Fruit fly (Drosophila melanogaster) whole organism, embryonic: ENCODE data around the gene Pc.
A peak's percentile ranks its signal among the peaks of the same experiment; 100 is the strongest.

Experiments
- Aef1 ChIP-seq: fragments of 200-800 bp; sonication (Bioruptor generic); IDR thresholded peaks from 3 replicates; pipeline ENCODE4 v1.3.6; 2022; ENCODE audit warnings: missing biosample characterization, missing genetic modification characterization
- CG10979 ChIP-seq: fragments of 200-800 bp; sonication (Bioruptor generic); optimal IDR thresholded peaks from 2 replicates; lab custom pipeline; 2018; ENCODE audit warnings: missing biosample characterization, mild to moderate bottlenecking, missing genetic modification characterization, moderate library complexity
- CG11093 ChIP-seq: fragments of 200-800 bp; sonication (Bioruptor generic); IDR thresholded peaks from 3 replicates; pipeline ENCODE4 v1.3.6; 2022; ENCODE audit warnings: missing biosample characterization, missing genetic modification characterization
- CG11723 ChIP-seq: fragments of 200-800 bp; sonication (Bioruptor generic); optimal IDR thresholded peaks from 2 replicates; lab custom pipeline; 2017; ENCODE audit warnings: missing biosample characterization, mild to moderate bottlenecking, missing genetic modification characterization
- CG12236 ChIP-seq: fragments of 200-800 bp; sonication (Bioruptor generic); optimal IDR thresholded peaks from 2 replicates; lab custom pipeline; 2016; ENCODE audit warnings: missing biosample characterization, missing genetic modification characterization
- CG12769 ChIP-seq: fragments of 200-800 bp; sonication (Bioruptor generic); optimal IDR thresholded peaks from 2 replicates; lab custom pipeline; 2019; ENCODE audit warnings: missing biosample characterization, mild to moderate bottlenecking, missing genetic modification characterization, moderate library complexity
- CG13894 ChIP-seq: fragments of 200-800 bp; sonication (Bioruptor generic); optimal IDR thresholded peaks from 3 replicates; lab custom pipeline; 2018; ENCODE audit warnings: missing biosample characterization, mild to moderate bottlenecking, missing genetic modification characterization, moderate library complexity
- CG15073 ChIP-seq: fragments of 200-800 bp; sonication (Bioruptor generic); optimal IDR thresholded peaks from 2 replicates; lab custom pipeline; 2016; ENCODE audit warnings: missing biosample characterization, missing genetic modification characterization
- CG1647 ChIP-seq: fragments of 200-800 bp; sonication (Bioruptor generic); optimal IDR thresholded peaks from 3 replicates; lab custom pipeline; 2016; ENCODE audit warnings: missing biosample characterization, missing genetic modification characterization
- CG16813 ChIP-seq: fragments of 200-800 bp; sonication (Bioruptor generic); IDR thresholded peaks from 3 replicates; pipeline ENCODE4 v1.3.6; 2022; ENCODE audit warnings: missing biosample characterization, missing genetic modification characterization; ENCODE audit not compliant: partially characterized antibody
- CG17186 ChIP-seq: fragments of 200-800 bp; sonication (Bioruptor generic); optimal IDR thresholded peaks from 3 replicates; lab custom pipeline; 2017; ENCODE audit warnings: missing biosample characterization, missing genetic modification reagents, missing genetic modification characterization
- CG17361 ChIP-seq: fragments of 200-800 bp; sonication (Bioruptor generic); IDR thresholded peaks from 3 replicates; pipeline ENCODE4 v1.3.6; 2022; ENCODE audit warnings: missing biosample characterization, missing genetic modification characterization
- CG31388 ChIP-seq: fragments of 200-800 bp; sonication (Bioruptor generic); optimal IDR thresholded peaks from 2 replicates; lab custom pipeline; 2016; ENCODE audit warnings: missing biosample characterization, missing genetic modification characterization
- CG4328 ChIP-seq: fragments of 200-800 bp; sonication (Bioruptor generic); optimal IDR thresholded peaks from 3 replicates; lab custom pipeline; 2017; ENCODE audit warnings: missing biosample characterization, missing genetic modification reagents, missing genetic modification characterization
- CG4617 ChIP-seq: fragments of 200-800 bp; sonication (Bioruptor generic); optimal IDR thresholded peaks from 3 replicates; lab custom pipeline; 2016; ENCODE audit warnings: missing biosample characterization, missing genetic modification characterization, borderline replicate concordance
- CG4820 ChIP-seq: fragments of 200-800 bp; sonication (Bioruptor generic); optimal IDR thresholded peaks from 3 replicates; lab custom pipeline; 2016; ENCODE audit warnings: missing biosample characterization, missing genetic modification characterization
- CG6765 ChIP-seq: fragments of 200-800 bp; sonication (Bioruptor generic); optimal IDR thresholded peaks from 3 replicates; lab custom pipeline; 2017; ENCODE audit warnings: missing biosample characterization, mild to moderate bottlenecking, missing genetic modification characterization
- CG8089 ChIP-seq: fragments of 200-800 bp; sonication (Bioruptor generic); optimal IDR thresholded peaks from 3 replicates; lab custom pipeline; 2016; ENCODE audit warnings: missing biosample characterization, missing genetic modification characterization
- CG8290 ChIP-seq, 3 experiments: fragments of 200-800 bp; sonication (Bioruptor generic); optimal IDR thresholded peaks; 2 replicates each; lab custom pipeline; 2016 to 2019; ENCODE audit warnings: missing biosample characterization in 3 of 3, missing genetic modification characterization in 3 of 3, mild to moderate bottlenecking in 2 of 3, moderate library complexity in 1 of 3
- CG8359 ChIP-seq: fragments of 200-800 bp; sonication (Bioruptor generic); optimal IDR thresholded peaks from 2 replicates; lab custom pipeline; 2017; ENCODE audit warnings: missing biosample characterization, mild to moderate bottlenecking, missing genetic modification characterization, borderline replicate concordance
- CG9609 ChIP-seq: fragments of 200-800 bp; sonication (Bioruptor generic); optimal IDR thresholded peaks from 3 replicates; lab custom pipeline; 2016; ENCODE audit warnings: missing biosample characterization, missing genetic modification characterization
- E2f1 ChIP-seq: fragments of 200-800 bp; sonication (Bioruptor generic); IDR thresholded peaks from 2 replicates; pipeline ENCODE4 v1.3.6; 2022; ENCODE audit warnings: missing biosample characterization, missing genetic modification characterization
- ERR ChIP-seq: fragments of 200-800 bp; sonication (Bioruptor generic); optimal IDR thresholded peaks from 2 replicates; lab custom pipeline; 2016; ENCODE audit warnings: missing biosample characterization, missing genetic modification characterization
- Hand ChIP-seq: fragments of 200-800 bp; sonication (Bioruptor generic); optimal IDR thresholded peaks from 2 replicates; lab custom pipeline; 2017; ENCODE audit warnings: mild to moderate bottlenecking, missing biosample characterization, missing genetic modification reagents, missing genetic modification characterization
- Max ChIP-seq: fragments of 200-800 bp; sonication (Bioruptor generic); optimal IDR thresholded peaks from 2 replicates; lab custom pipeline; 2016; ENCODE audit warnings: missing biosample characterization, mild to moderate bottlenecking, missing genetic modification characterization
- NFAT ChIP-seq: fragments of 200-800 bp; sonication (Bioruptor generic); IDR thresholded peaks from 2 replicates; pipeline ENCODE4 v1.3.6; 2022; ENCODE audit warnings: missing biosample characterization, missing genetic modification characterization
- Nf-YB ChIP-seq: fragments of 200-800 bp; sonication (Bioruptor generic); optimal IDR thresholded peaks from 3 replicates; lab custom pipeline; 2019; ENCODE audit warnings: missing biosample characterization, mild to moderate bottlenecking, missing genetic modification characterization, moderate library complexity
- Opbp ChIP-seq: fragments of 200-800 bp; sonication (Bioruptor generic); IDR thresholded peaks from 3 replicates; pipeline ENCODE4 v1.3.6; 2022; ENCODE audit warnings: missing biosample characterization, missing genetic modification characterization; ENCODE audit not compliant: partially characterized antibody
- Optix ChIP-seq: fragments of 200-800 bp; sonication (Bioruptor generic); IDR thresholded peaks from 3 replicates; pipeline ENCODE4 v1.3.6; 2022; ENCODE audit warnings: missing biosample characterization, missing genetic modification characterization
- Rfx ChIP-seq: fragments of 200-800 bp; sonication (Bioruptor generic); IDR thresholded peaks from 2 replicates; pipeline ENCODE4 v1.3.6; 2022; ENCODE audit warnings: missing biosample characterization, missing genetic modification characterization
- Side ChIP-seq: fragments of 200-800 bp; sonication (Bioruptor generic); optimal IDR thresholded peaks from 2 replicates; lab custom pipeline; 2016; ENCODE audit warnings: missing biosample characterization, missing genetic modification characterization
- Sin3A ChIP-seq: fragments of >200 bp; optimal IDR thresholded peaks from 2 replicates; lab custom pipeline; 2018
- Sox100B ChIP-seq: fragments of 200-800 bp; sonication (Bioruptor generic); optimal IDR thresholded peaks from 3 replicates; lab custom pipeline; 2018; ENCODE audit warnings: missing biosample characterization, mild to moderate bottlenecking, missing genetic modification characterization
- btn ChIP-seq: fragments of 200-800 bp; sonication (Bioruptor generic); optimal IDR thresholded peaks from 2 replicates; lab custom pipeline; 2016; ENCODE audit warnings: missing biosample characterization, missing genetic modification characterization
- disco-r ChIP-seq: fragments of 200-800 bp; sonication (Bioruptor generic); optimal IDR thresholded peaks from 2 replicates; lab custom pipeline; 2016; ENCODE audit warnings: missing biosample characterization, missing genetic modification characterization
- ems ChIP-seq: fragments of 200-800 bp; sonication (Bioruptor generic); optimal IDR thresholded peaks from 3 replicates; lab custom pipeline; 2016; ENCODE audit warnings: missing biosample characterization, missing genetic modification characterization
- eve ChIP-seq, 2 experiments: fragments of >200 bp; optimal IDR thresholded peaks; 2 replicates each; lab custom pipeline; 2017; ENCODE audit warnings: missing biosample characterization in 2 of 2, missing genetic modification characterization in 2 of 2
- exex ChIP-seq: fragments of 200-800 bp; sonication (Bioruptor generic); optimal IDR thresholded peaks from 4 replicates; lab custom pipeline; 2018; ENCODE audit warnings: missing biosample characterization, mild to moderate bottlenecking, missing genetic modification characterization, moderate library complexity
- gcm2 ChIP-seq: fragments of 200-800 bp; sonication (Bioruptor generic); optimal IDR thresholded peaks from 2 replicates; lab custom pipeline; 2016; ENCODE audit warnings: missing biosample characterization, missing genetic modification characterization
- hb ChIP-seq: fragments of 200-800 bp; sonication (Bioruptor generic); IDR thresholded peaks from 3 replicates; pipeline ENCODE4 v1.3.6; 2022; ENCODE audit warnings: missing biosample characterization, missing genetic modification characterization; ENCODE audit not compliant: partially characterized antibody
- hth ChIP-seq: fragments of >200 bp; optimal IDR thresholded peaks from 2 replicates; lab custom pipeline; 2017; ENCODE audit warnings: inconsistent platforms
- jing ChIP-seq: fragments of 200-800 bp; sonication (Bioruptor generic); optimal IDR thresholded peaks from 2 replicates; lab custom pipeline; 2018; ENCODE audit warnings: missing biosample characterization, mild to moderate bottlenecking, missing genetic modification characterization
- odd ChIP-seq: fragments of 200-800 bp; sonication (Bioruptor generic); optimal IDR thresholded peaks from 2 replicates; lab custom pipeline; 2017; ENCODE audit warnings: missing biosample characterization, mild to moderate bottlenecking, missing genetic modification characterization
- ro ChIP-seq: fragments of 200-800 bp; sonication (Bioruptor generic); IDR thresholded peaks from 2 replicates; pipeline ENCODE4 v1.3.6; 2022; ENCODE audit warnings: missing biosample characterization, missing genetic modification characterization
- tin ChIP-seq: fragments of 200-800 bp; sonication (Bioruptor generic); optimal IDR thresholded peaks from 3 replicates; lab custom pipeline; 2016; ENCODE audit warnings: missing biosample characterization, missing genetic modification characterization
- tna ChIP-seq: fragments of 200-800 bp; sonication (Bioruptor generic); IDR thresholded peaks from 2 replicates; pipeline ENCODE4 v1.3.6; 2022; ENCODE audit warnings: missing biosample characterization, missing genetic modification characterization; ENCODE audit not compliant: partially characterized antibody
- zen ChIP-seq: fragments of 200-800 bp; sonication (Bioruptor generic); optimal IDR thresholded peaks from 3 replicates; lab custom pipeline; 2018; ENCODE audit warnings: missing biosample characterization, mild to moderate bottlenecking, missing genetic modification characterization, moderate library complexity
- zen2 ChIP-seq: fragments of 200-800 bp; sonication (Bioruptor generic); IDR thresholded peaks from 3 replicates; pipeline ENCODE4 v1.3.6; 2022; ENCODE audit warnings: missing biosample characterization, missing genetic modification characterization; ENCODE audit not compliant: partially characterized antibody

The Pc gene

dm6 chr3L:21276296-21277257, 41.2 kb downstream of the Pc start (continued):
- TF ChIP-seq zen2 (GFP tag; lab: Robert Waterston, UW) (no peak), hth (lab: Kevin White, UChicago) (peak; percentile 45), CG17361 (peak; percentile 91), CG31388 (GFP tag; lab: Kevin White, UChicago) (peak; percentile 5), CG17186 (GFP tag; lab: Kevin White, UChicago) (no peak), CG10979 (tag; lab: Kevin White, UChicago) (peak; percentile 78), Hand (GFP tag; lab: Kevin White, UChicago) (peak; percentile 21), CG9609 (GFP tag; lab: Kevin White, UChicago) (peak; percentile 40), CG8089 (GFP tag; lab: Kevin White, UChicago) (peak; percentile 18), CG4328 (GFP tag; lab: Kevin White, UChicago) (no peak), Rfx (GFP tag; lab: Robert Waterston, UW) (peak; percentile 33), Sox100B (GFP tag; lab: Kevin White, UChicago) (peak; percentile 77), CG15073 (peak; percentile 3), zen (peak; percentile 19), CG8290 (GFP tag; optimal IDR thresholded peaks at IDR 0.05; lab: Kevin White, UChicago) (peak; percentile 18), CG8290 (tag; optimal IDR thresholded peaks at IDR 0.05; lab: Kevin White, UChicago) (peak in 1 of 2 experiments; percentile 12), CG8359 (GFP tag; lab: Kevin White, UChicago) (peak; percentile 29), odd (peak; percentile 39), tin (GFP tag; lab: Kevin White, UChicago) (peak; percentile 32), CG16813 (GFP tag; lab: Robert Waterston, UW) (no peak), disco-r (peak; percentile 54), Opbp (no peak), exex (tag; lab: Kevin White, UChicago) (peak; percentile 44), Sin3A (no peak), gcm2 (GFP tag; lab: Kevin White, UChicago) (peak; percentile 19), eve (GFP tag; optimal IDR thresholded peaks at IDR 0.05; lab: Kevin White, UChicago) (peak in 1 of 2 experiments; percentile 92), ERR (GFP tag; lab: Kevin White, UChicago) (no peak), CG11093 (GFP tag; lab: Robert Waterston, UW) (0 out of 3 replicates have a peak, but pooled peaks have one; percentile 18), tna (GFP tag; lab: Robert Waterston, UW) (no peak), NFAT (GFP tag; lab: Robert Waterston, UW) (peak; percentile 37), hb (GFP tag; lab: Robert Waterston, UW) (no peak), CG11723 (peak; percentile 50), CG4617 (GFP tag; lab: Kevin White, UChicago) (no peak), CG13894 (tag; lab: Kevin White, UChicago) (peak; percentile 7), Optix (GFP tag; lab: Robert Waterston, UW) (no peak), jing (GFP tag; lab: Kevin White, UChicago) (peak; percentile 50), E2f1 (no peak), Nf-YB (GFP tag; lab: Kevin White, UChicago) (peak; percentile 51), Max (GFP tag; lab: Kevin White, UChicago) (peak; percentile 71), btn (GFP tag; lab: Kevin White, UChicago) (no peak), ro (GFP tag; lab: Robert Waterston, UW) (no peak), Aef1 (GFP tag; lab: Robert Waterston, UW) (no peak), CG1647 (GFP tag; lab: Kevin White, UChicago) (no peak), Side (GFP tag; lab: Kevin White, UChicago) (peak; percentile 51), CG6765 (GFP tag; lab: Kevin White, UChicago) (no peak), ems (GFP tag; lab: Kevin White, UChicago) (peak; percentile 40), CG4820 (GFP tag; lab: Kevin White, UChicago) (peak; percentile 40), CG12769 (tag; lab: Kevin White, UChicago) (no peak), CG12236 (GFP tag; lab: Kevin White, UChicago) (peak; percentile 27)
